Worm (Caenorhabditis elegans) whole organism, late embryonic: Measurements from ENCODE around the gene F15B9.11.

Experiments used
- C08G9.2 ChIP-seq: sonication (generic microtip); optimal IDR thresholded peaks from 2 replicates; lab custom pipeline; 2016; ENCODE audit warnings: mild to moderate bottlenecking, missing genetic modification characterization, moderate library complexity, missing compliant biosample characterization
- ceh-24 ChIP-seq: sonication (generic microtip); optimal IDR thresholded peaks from 2 replicates; lab custom pipeline; 2016; ENCODE audit warnings: mild to moderate bottlenecking, missing genetic modification characterization, missing compliant biosample characterization
- dve-1 ChIP-seq: sonication (generic microtip); optimal IDR thresholded peaks from 2 replicates; lab custom pipeline; 2017; ENCODE audit warnings: antibody characterized with exemption, mild to moderate bottlenecking, missing genetic modification characterization, missing compliant biosample characterization
- rnt-1 ChIP-seq: sonication (generic microtip); optimal IDR thresholded peaks from 2 replicates; lab custom pipeline; 2016; ENCODE audit warnings: missing genetic modification characterization, missing compliant biosample characterization

- no peak for TF ChIP-seq dve-1 (tag; lab: Kevin White, UChicago)
- no peak for TF ChIP-seq rnt-1 (tag; lab: Kevin White, UChicago)
- no peak for TF ChIP-seq C08G9.2
- TF ChIP-seq ceh-24: no peak
These were observed 16.6 kb upstream of the F15B9.11 start for ce11 chrV:13009271-13009670.
